Worm (Caenorhabditis elegans) whole organism, L4/young adult: ENCODE data around the gene clec-126.
A peak's percentile ranks its signal among the peaks of the same experiment; 100 is the strongest.
"Not testable (repeated sequence)": the region's sequence is repeated elsewhere in the genome, so short reads cannot be mapped to it uniquely, and the experiment has no call there.

ENCODE experiments used
- W03F9.2 ChIP-seq: fragments of 150-350 bp; optimal IDR thresholded peaks from 2 replicates; lab custom pipeline; 2014; ENCODE audit warnings: missing biosample characterization, missing genetic modification characterization
- dao-5 ChIP-seq: sonication (generic microtip); optimal IDR thresholded peaks from 2 replicates; lab custom pipeline; 2016; ENCODE audit warnings: missing genotype, missing genetic modification characterization, moderate library complexity, missing compliant biosample characterization
- him-1 ChIP-seq: sonication (generic microtip); optimal IDR thresholded peaks from 2 replicates; lab custom pipeline; 2016; ENCODE audit warnings: missing genotype, missing genetic modification reagents, missing genetic modification characterization, missing compliant biosample characterization

The clec-126 gene

ce11 chrII:3518961-3519544 lies at the start of gene clec-126:
Gene clec-126, plus strand, starts transcription at chrII:3519494.
- peak; percentile 41 for TF ChIP-seq W03F9.2 (tag; lab: Kevin White, UChicago)
- TF ChIP-seq him-1 (tag; lab: Kevin White, UChicago) = peak; percentile 79
- TF ChIP-seq dao-5 = peak; percentile 15

- TF ChIP-seq dao-5 (no peak), him-1 (tag; lab: Kevin White, UChicago) (no peak), W03F9.2 (tag; lab: Kevin White, UChicago) (no peak)
These were observed 48.7 kb upstream of the clec-126 start, which contains the start of gene Y49F6B.20 for ce11 chrII:3470549-3470948. Gene Y49F6B.20, minus strand, starts transcription at chrII:3470649.

ce11 chrII:3471603-3472002 lies 47.7 kb upstream of the clec-126 start, which contains the start of gene Y49F6B.13:
Gene Y49F6B.13, minus strand, starts transcription at chrII:3471703.
- TF ChIP-seq dao-5 = no peak
- no peak for TF ChIP-seq him-1 (tag; lab: Kevin White, UChicago)
- no peak for TF ChIP-seq W03F9.2 (tag; lab: Kevin White, UChicago)

ce11 chrII:3472316-3472715 lies 47.0 kb upstream of the clec-126 start, which contains the start of gene Y49F6B.12:
Gene Y49F6B.12, minus strand, starts transcription at chrII:3472416.
- TF ChIP-seq W03F9.2 (tag; lab: Kevin White, UChicago) (no peak), him-1 (tag; lab: Kevin White, UChicago) (no peak), dao-5 (no peak)

ce11 chrII:3472817-3473216 lies 46.5 kb upstream of the clec-126 start, which contains the start of gene Y49F6B.6:
Gene Y49F6B.6, plus strand, starts transcription at chrII:3473117.
- TF ChIP-seq W03F9.2 (tag; lab: Kevin White, UChicago) = no peak
- TF ChIP-seq dao-5 = no peak
- TF ChIP-seq him-1 (tag; lab: Kevin White, UChicago) = no peak

ce11 chrII:3473744-3474143 lies 45.5 kb upstream of the clec-126 start, which contains the start of gene sdz-32:
Gene sdz-32, plus strand, starts transcription at chrII:3474044.
- TF ChIP-seq dao-5 (no peak), him-1 (tag; lab: Kevin White, UChicago) (no peak), W03F9.2 (tag; lab: Kevin White, UChicago) (no peak)

ce11 chrII:3476536-3476935 lies 42.8 kb upstream of the clec-126 start:
- no peak for TF ChIP-seq W03F9.2 (tag; lab: Kevin White, UChicago)
- TF ChIP-seq him-1 (tag; lab: Kevin White, UChicago) = no peak
- no peak for TF ChIP-seq dao-5

- no peak for TF ChIP-seq him-1 (tag; lab: Kevin White, UChicago)
- TF ChIP-seq dao-5 = no peak
- no peak for TF ChIP-seq W03F9.2 (tag; lab: Kevin White, UChicago)
These were observed 42.1 kb upstream of the clec-126 start, which contains the start of gene fbxb-104 for ce11 chrII:3477171-3477570. Gene fbxb-104, minus strand, starts transcription at chrII:3477271.

- no peak for TF ChIP-seq W03F9.2 (tag; lab: Kevin White, UChicago)
- TF ChIP-seq dao-5 = no peak
- no peak for TF ChIP-seq him-1 (tag; lab: Kevin White, UChicago)
These were observed 37.7 kb upstream of the clec-126 start, which contains the start of gene Y49F6B.8 for ce11 chrII:3481584-3481983. Gene Y49F6B.8, minus strand, starts transcription at chrII:3481684.

ce11 chrII:3482231-3482630 lies 37.1 kb upstream of the clec-126 start, which contains the start of gene smu-2:
Gene smu-2, plus strand, starts transcription at chrII:3482408.
- no peak for TF ChIP-seq him-1 (tag; lab: Kevin White, UChicago)
- no peak for TF ChIP-seq dao-5
- no peak for TF ChIP-seq W03F9.2 (tag; lab: Kevin White, UChicago)

ce11 chrII:3490797-3491196 lies 28.5 kb upstream of the clec-126 start, which contains the start of gene fbxb-112:
Gene fbxb-112, plus strand, starts transcription at chrII:3491097.
- TF ChIP-seq dao-5; W03F9.2 (tag; lab: Kevin White, UChicago); him-1 (tag; lab: Kevin White, UChicago): not testable (repeated sequence)

- no peak for TF ChIP-seq him-1 (tag; lab: Kevin White, UChicago)
- TF ChIP-seq W03F9.2 (tag; lab: Kevin White, UChicago) = no peak
- no peak for TF ChIP-seq dao-5
These were observed 19.9 kb upstream of the clec-126 start, which contains the start of gene Y49F6B.9 for ce11 chrII:3499386-3499785. Gene Y49F6B.9, minus strand, starts transcription at chrII:3499387.

ce11 chrII:3500373-3500772 lies 18.9 kb upstream of the clec-126 start:
- TF ChIP-seq W03F9.2 (tag; lab: Kevin White, UChicago) = no peak
- TF ChIP-seq him-1 (tag; lab: Kevin White, UChicago) = no peak
- TF ChIP-seq dao-5 = no peak

ce11 chrII:3502011-3502410 lies 17.3 kb upstream of the clec-126 start:
- TF ChIP-seq him-1 (tag; lab: Kevin White, UChicago) = no peak
- no peak for TF ChIP-seq W03F9.2 (tag; lab: Kevin White, UChicago)
- no peak for TF ChIP-seq dao-5
